Fruit fly (Drosophila melanogaster) whole organism, prepupa: ENCODE data around the gene CG11663.

Experiments
- CG10669 ChIP-seq: fragments of 200-800 bp; sonication (Bioruptor generic); optimal IDR thresholded peaks from 3 replicates; lab custom pipeline; 2018; ENCODE audit warnings: missing biosample characterization, mild to moderate bottlenecking, missing genetic modification characterization, moderate library complexity
- CG11294 ChIP-seq: fragments of 200-800 bp; sonication (Bioruptor generic); IDR thresholded peaks from 2 replicates; pipeline ENCODE4 v1.3.6; 2022; ENCODE audit warnings: missing biosample characterization, missing genetic modification characterization
- CG11762 ChIP-seq: fragments of 200-800 bp; sonication (Bioruptor generic); optimal IDR thresholded peaks from 3 replicates; lab custom pipeline; 2016; ENCODE audit warnings: missing biosample characterization, missing genetic modification characterization; ENCODE audit not compliant: insufficient read depth
- CG11902 ChIP-seq: fragments of 200-800 bp; sonication (Bioruptor generic); optimal IDR thresholded peaks from 3 replicates; lab custom pipeline; 2016; ENCODE audit warnings: missing biosample characterization, missing genetic modification characterization
- CG15336 ChIP-seq: fragments of 200-800 bp; sonication (Bioruptor generic); IDR thresholded peaks from 2 replicates; pipeline ENCODE4 v1.3.6; 2022; ENCODE audit warnings: missing biosample characterization, missing genetic modification characterization
- CG3032 ChIP-seq: fragments of 200-800 bp; optimal IDR thresholded peaks from 2 replicates; lab custom pipeline; 2019; ENCODE audit warnings: missing biosample characterization, mild to moderate bottlenecking, missing genetic modification characterization, moderate library complexity
- CG31627 ChIP-seq: fragments of 200-800 bp; sonication (Bioruptor generic); optimal IDR thresholded peaks from 3 replicates; lab custom pipeline; 2016; ENCODE audit warnings: missing biosample characterization, missing genetic modification characterization
- CG32006 ChIP-seq: fragments of 200-800 bp; sonication (Bioruptor generic); optimal IDR thresholded peaks from 3 replicates; lab custom pipeline; 2017; ENCODE audit warnings: missing biosample characterization, mild to moderate bottlenecking, missing genetic modification characterization
- CG34406 ChIP-seq: fragments of 200-800 bp; sonication (Bioruptor generic); optimal IDR thresholded peaks from 3 replicates; lab custom pipeline; 2016; ENCODE audit warnings: missing biosample characterization, missing genetic modification characterization
- CG3919 ChIP-seq: fragments of 200-800 bp; sonication (Bioruptor generic); optimal IDR thresholded peaks from 3 replicates; lab custom pipeline; 2016; ENCODE audit warnings: missing biosample characterization, missing genetic modification characterization
- CG4318 ChIP-seq: fragments of 200-800 bp; sonication (Bioruptor generic); optimal IDR thresholded peaks from 3 replicates; lab custom pipeline; 2017; ENCODE audit warnings: missing biosample characterization, mild to moderate bottlenecking, missing genetic modification characterization
- CG6163 ChIP-seq: fragments of 200-800 bp; sonication (Bioruptor generic); IDR thresholded peaks from 3 replicates; pipeline ENCODE4 v1.3.6; 2022; ENCODE audit warnings: missing biosample characterization, missing genetic modification characterization
- CG6276 ChIP-seq: fragments of 200-800 bp; sonication (Bioruptor generic); optimal IDR thresholded peaks from 2 replicates; lab custom pipeline; 2017; ENCODE audit warnings: missing biosample characterization, mild to moderate bottlenecking, missing genetic modification characterization
- CG6792 ChIP-seq: fragments of 200-800 bp; sonication (Bioruptor generic); optimal IDR thresholded peaks from 3 replicates; lab custom pipeline; 2016; ENCODE audit warnings: missing biosample characterization, missing genetic modification characterization
- CG6808 ChIP-seq: fragments of 200-800 bp; sonication (Bioruptor generic); optimal IDR thresholded peaks from 3 replicates; lab custom pipeline; 2017; ENCODE audit warnings: missing biosample characterization, missing genetic modification characterization, mild to moderate bottlenecking, moderate library complexity, missing genetic modification reagents
- CG6854 ChIP-seq: fragments of 200-800 bp; sonication (Bioruptor generic); optimal IDR thresholded peaks from 2 replicates; lab custom pipeline; 2017; ENCODE audit warnings: missing biosample characterization, mild to moderate bottlenecking, missing genetic modification characterization
- CG7368 ChIP-seq: fragments of 200-800 bp; sonication (Bioruptor generic); optimal IDR thresholded peaks from 3 replicates; lab custom pipeline; 2016; ENCODE audit warnings: missing biosample characterization, missing genetic modification characterization
- CG8119 ChIP-seq: fragments of 200-800 bp; sonication (Bioruptor generic); IDR thresholded peaks from 3 replicates; pipeline ENCODE4 v1.3.6; 2022; ENCODE audit warnings: missing biosample characterization, missing genetic modification characterization
- CG8319 ChIP-seq: fragments of 200-800 bp; sonication (Bioruptor generic); optimal IDR thresholded peaks from 3 replicates; lab custom pipeline; 2016; ENCODE audit warnings: missing biosample characterization, missing genetic modification characterization
- CG8632 ChIP-seq: fragments of 200-800 bp; sonication (Bioruptor generic); optimal IDR thresholded peaks from 3 replicates; lab custom pipeline; 2016; ENCODE audit warnings: missing biosample characterization, missing genetic modification characterization
- Eip75B ChIP-seq: fragments of 200-800 bp; sonication (Bioruptor generic); optimal IDR thresholded peaks from 3 replicates; lab custom pipeline; 2016; ENCODE audit warnings: missing biosample characterization, missing genetic modification characterization
- Eip78C ChIP-seq: fragments of 200-800 bp; sonication (Bioruptor generic); peaks from one replicate; lab custom pipeline; 2016; ENCODE audit warnings: missing biosample characterization, missing genetic modification characterization
- Eip93F ChIP-seq: fragments of 200-800 bp; sonication (Bioruptor generic); optimal IDR thresholded peaks from 2 replicates; lab custom pipeline; 2016; ENCODE audit warnings: missing biosample characterization, mild to moderate bottlenecking, missing genetic modification characterization
- Ets21C ChIP-seq: fragments of 200-800 bp; sonication (Bioruptor generic); optimal IDR thresholded peaks from 3 replicates; lab custom pipeline; 2016; ENCODE audit warnings: missing biosample characterization, missing genetic modification characterization
- Ets96B ChIP-seq: fragments of 200-800 bp; optimal IDR thresholded peaks from 2 replicates; lab custom pipeline; 2019; ENCODE audit warnings: missing biosample characterization, mild to moderate bottlenecking, missing genetic modification characterization, moderate library complexity
- Gug ChIP-seq: fragments of 200-800 bp; sonication (Bioruptor generic); IDR thresholded peaks from 2 replicates; pipeline ENCODE4 v1.3.6; 2022; ENCODE audit warnings: missing biosample characterization, missing genetic modification characterization
- Hr38 ChIP-seq: sonication (Bioruptor generic); optimal IDR thresholded peaks from 2 replicates; lab custom pipeline; 2016; ENCODE audit warnings: missing biosample characterization, missing genetic modification characterization
- Hr39 ChIP-seq: fragments of 200-800 bp; sonication (Bioruptor generic); optimal IDR thresholded peaks from 2 replicates; lab custom pipeline; 2016; ENCODE audit warnings: missing biosample characterization, missing genetic modification characterization
- Hr4 ChIP-seq: fragments of 200-800 bp; sonication (Bioruptor generic); optimal IDR thresholded peaks from 3 replicates; lab custom pipeline; 2016; ENCODE audit warnings: missing biosample characterization, missing genetic modification characterization
- Lpt ChIP-seq: fragments of 200-800 bp; sonication (Bioruptor generic); optimal IDR thresholded peaks from 3 replicates; lab custom pipeline; 2016; ENCODE audit warnings: missing biosample characterization, missing genetic modification characterization
- OdsH ChIP-seq: fragments of 200-800 bp; sonication (Bioruptor generic); optimal IDR thresholded peaks from 3 replicates; lab custom pipeline; 2016; ENCODE audit warnings: missing biosample characterization, missing genetic modification characterization
- Smox ChIP-seq: fragments of 200-800 bp; sonication (Bioruptor generic); optimal IDR thresholded peaks from 3 replicates; lab custom pipeline; 2016; ENCODE audit warnings: missing biosample characterization, missing genetic modification characterization
- Sox15 ChIP-seq: fragments of 200-800 bp; sonication (Bioruptor generic); optimal IDR thresholded peaks from 3 replicates; lab custom pipeline; 2016; ENCODE audit warnings: missing biosample characterization, missing genetic modification characterization
- acj6 ChIP-seq: fragments of 200-800 bp; sonication (Bioruptor generic); optimal IDR thresholded peaks from 3 replicates; lab custom pipeline; 2016; ENCODE audit warnings: missing biosample characterization, missing genetic modification characterization
- cyc ChIP-seq: fragments of 200-800 bp; sonication (Bioruptor generic); optimal IDR thresholded peaks from 3 replicates; lab custom pipeline; 2016; ENCODE audit warnings: missing biosample characterization, missing genetic modification characterization
- dac ChIP-seq: fragments of 200-800 bp; sonication (Bioruptor generic); optimal IDR thresholded peaks from 2 replicates; lab custom pipeline; 2017; ENCODE audit warnings: missing biosample characterization, mild to moderate bottlenecking, missing genetic modification characterization
- eg ChIP-seq: fragments of 200-800 bp; sonication (Bioruptor generic); IDR thresholded peaks from 3 replicates; pipeline ENCODE4 v1.3.6; 2022; ENCODE audit warnings: missing biosample characterization, missing genetic modification characterization
- fd85E ChIP-seq: fragments of 200-800 bp; sonication (Bioruptor generic); optimal IDR thresholded peaks from 3 replicates; lab custom pipeline; 2016; ENCODE audit warnings: missing biosample characterization, missing genetic modification characterization
- fkh ChIP-seq: fragments of 200-800 bp; sonication (Bioruptor generic); optimal IDR thresholded peaks from 3 replicates; lab custom pipeline; 2017; ENCODE audit warnings: missing biosample characterization, mild to moderate bottlenecking, missing genetic modification characterization, moderate library complexity
- lz ChIP-seq: fragments of 200-800 bp; sonication (Bioruptor generic); optimal IDR thresholded peaks from 3 replicates; lab custom pipeline; 2016; ENCODE audit warnings: missing biosample characterization, missing genetic modification characterization
- net ChIP-seq: fragments of 200-800 bp; sonication (Bioruptor generic); optimal IDR thresholded peaks from 3 replicates; lab custom pipeline; 2016; ENCODE audit warnings: missing biosample characterization, missing genetic modification characterization
- salr ChIP-seq, 2 experiments: fragments of 200-800 bp; sonication (Bioruptor generic); optimal IDR thresholded peaks; 3 replicates each; lab custom pipeline; 2016 to 2018; ENCODE audit warnings: missing biosample characterization in 2 of 2, missing genetic modification characterization in 2 of 2, mild to moderate bottlenecking in 1 of 2
- spab ChIP-seq: fragments of 200-800 bp; sonication (Bioruptor generic); optimal IDR thresholded peaks from 2 replicates; lab custom pipeline; 2017; ENCODE audit warnings: missing biosample characterization, mild to moderate bottlenecking, missing genetic modification characterization, missing genetic modification reagents
- ss ChIP-seq, 2 experiments: fragments of 200-800 bp; sonication (Bioruptor generic); optimal IDR thresholded peaks; 2 replicates in 1 of 2; 3 replicates in 1 of 2; lab custom pipeline; 2017 to 2018; ENCODE audit warnings: mild to moderate bottlenecking in 2 of 2, missing biosample characterization in 2 of 2, missing genetic modification characterization in 2 of 2, moderate library complexity in 1 of 2
- svp ChIP-seq: fragments of 200-800 bp; sonication (Bioruptor generic); peaks from one replicate; lab custom pipeline; 2016; ENCODE audit warnings: missing biosample characterization, missing genetic modification characterization
- topi ChIP-seq: fragments of 200-800 bp; sonication (Bioruptor generic); optimal IDR thresholded peaks from 3 replicates; lab custom pipeline; 2016; ENCODE audit warnings: missing biosample characterization, missing genetic modification characterization

Gene CG11663

dm6 chrX:873739-874138 lies 20.5 kb upstream of the CG11663 start:
- no peak for TF ChIP-seq CG8319 (GFP tag; lab: Kevin White, UChicago)
- TF ChIP-seq Eip78C (GFP tag; lab: Kevin White, UChicago), result peak; percentile 72
- no peak for TF ChIP-seq Hr38
- no peak for TF ChIP-seq CG4318 (GFP tag; lab: Kevin White, UChicago)
- TF ChIP-seq CG8119, result no peak
- peak; percentile 8 for TF ChIP-seq CG31627
- no peak for TF ChIP-seq Eip93F (GFP tag; lab: Kevin White, UChicago)
- no peak for TF ChIP-seq CG11294
- TF ChIP-seq Ets21C (GFP tag; lab: Kevin White, UChicago), result no peak
- TF ChIP-seq CG8632 (GFP tag; lab: Kevin White, UChicago), result peak; percentile 5
- peak; percentile 46 for TF ChIP-seq CG3919 (GFP tag; lab: Kevin White, UChicago)
- no peak for TF ChIP-seq spab
- TF ChIP-seq net (GFP tag; lab: Kevin White, UChicago), result peak; percentile 13
- TF ChIP-seq topi, result peak; percentile 14
- TF ChIP-seq CG6792 (GFP tag; lab: Kevin White, UChicago), result no peak
- TF ChIP-seq CG11902 (GFP tag; lab: Kevin White, UChicago), result no peak
- no peak for TF ChIP-seq CG11762 (GFP tag; lab: Kevin White, UChicago)
- TF ChIP-seq Gug (GFP tag; lab: Robert Waterston, UW), result 0 out of 2 replicates have a peak, but pooled peaks have one; percentile 15
- no peak for TF ChIP-seq CG6854 (GFP tag; lab: Kevin White, UChicago)
- TF ChIP-seq CG6276 (GFP tag; lab: Kevin White, UChicago), result no peak
- TF ChIP-seq fd85E, result no peak
- TF ChIP-seq lz (GFP tag; lab: Kevin White, UChicago), result peak; percentile 21
- peak; percentile 10 for TF ChIP-seq CG7368
- TF ChIP-seq fkh (GFP tag; lab: Kevin White, UChicago), result no peak
- TF ChIP-seq CG34406, result peak; percentile 8
- 0 out of 3 replicates have a peak, but pooled peaks have one; percentile 26 for TF ChIP-seq eg
- peak; percentile 11 for TF ChIP-seq Hr39 (GFP tag; lab: Kevin White, UChicago)
- no peak for TF ChIP-seq Sox15
- TF ChIP-seq CG6163 (GFP tag; lab: Robert Waterston, UW), result peak; percentile 49; the same call in 2 of the 3 replicates
- TF ChIP-seq Hr4 (GFP tag; lab: Kevin White, UChicago), result no peak
- TF ChIP-seq Lpt (GFP tag; lab: Kevin White, UChicago), result no peak
- peak; percentile 17 for TF ChIP-seq acj6 (GFP tag; lab: Kevin White, UChicago)
- no peak for TF ChIP-seq ss (GFP tag; optimal IDR thresholded peaks at IDR 0.05; lab: Kevin White, UChicago)
- TF ChIP-seq CG3032 (tag; lab: Kevin White, UChicago), result peak; percentile 12
- TF ChIP-seq svp (GFP tag; lab: Kevin White, UChicago), result no peak
- peak; percentile 4 for TF ChIP-seq CG32006
- TF ChIP-seq salr (GFP tag; optimal IDR thresholded peaks at IDR 0.05; lab: Kevin White, UChicago), result no peak
- 0 out of 2 replicates have a peak, but pooled peaks have one; percentile 25 for TF ChIP-seq CG15336 (GFP tag; lab: Robert Waterston, UW)
- TF ChIP-seq dac (GFP tag; lab: Kevin White, UChicago), result no peak
- TF ChIP-seq Smox (GFP tag; lab: Kevin White, UChicago), result peak; percentile 14
- TF ChIP-seq Ets96B (tag; lab: Kevin White, UChicago), result peak; percentile 0
- TF ChIP-seq CG10669 (GFP tag; lab: Kevin White, UChicago), result peak; percentile 12
- TF ChIP-seq cyc (GFP tag; lab: Kevin White, UChicago), result peak; percentile 38
- TF ChIP-seq OdsH, result no peak
- TF ChIP-seq Eip75B (GFP tag; lab: Kevin White, UChicago), result no peak
- TF ChIP-seq CG6808 (GFP tag; lab: Kevin White, UChicago), result peak; percentile 1
